Fruit fly (Drosophila melanogaster) whole organism, embryonic: ENCODE data around the gene Moe.

Source experiments
- Asciz ChIP-seq: fragments of 200-800 bp; sonication (Bioruptor generic); optimal IDR thresholded peaks from 2 replicates; lab custom pipeline; 2017; ENCODE audit warnings: missing biosample characterization, mild to moderate bottlenecking, missing genetic modification characterization, missing genetic modification reagents
- Awh ChIP-seq: fragments of 200-800 bp; sonication (Bioruptor generic); IDR thresholded peaks from 2 replicates; pipeline ENCODE4, ENCODE4 v1.3.6; 2022; ENCODE audit warnings: missing biosample characterization, missing genetic modification characterization
- Blimp-1 ChIP-seq: fragments of 200-800 bp; sonication (Bioruptor generic); optimal IDR thresholded peaks from 3 replicates; lab custom pipeline; 2018; ENCODE audit warnings: missing biosample characterization, missing genetic modification characterization, mild to moderate bottlenecking, moderate library complexity, missing genetic modification reagents
- CG11504 ChIP-seq: fragments of 200-800 bp; sonication (Bioruptor generic); optimal IDR thresholded peaks from 3 replicates; lab custom pipeline; 2019; ENCODE audit warnings: missing biosample characterization, mild to moderate bottlenecking, missing genetic modification characterization, moderate library complexity
- CG12299 ChIP-seq: fragments of 200-800 bp; sonication (Bioruptor generic); optimal IDR thresholded peaks from 2 replicates; lab custom pipeline; 2018; ENCODE audit warnings: missing biosample characterization, mild to moderate bottlenecking, missing genetic modification characterization
- CG12659 ChIP-seq: fragments of 200-800 bp; sonication (Bioruptor generic); optimal IDR thresholded peaks from 3 replicates; lab custom pipeline; 2017; ENCODE audit warnings: mild to moderate bottlenecking, missing biosample characterization, missing genetic modification reagents, missing genetic modification characterization
- CG14667 ChIP-seq: fragments of 200-800 bp; sonication (Bioruptor generic); IDR thresholded peaks from 2 replicates; pipeline ENCODE4 v1.3.6; 2022; ENCODE audit warnings: missing biosample characterization, missing genetic modification characterization
- CG14710 ChIP-seq: fragments of 200-800 bp; sonication (Bioruptor generic); optimal IDR thresholded peaks from 3 replicates; lab custom pipeline; 2019; ENCODE audit warnings: missing biosample characterization, mild to moderate bottlenecking, missing genetic modification characterization, moderate library complexity
- CG1647 ChIP-seq: fragments of 200-800 bp; sonication (Bioruptor generic); optimal IDR thresholded peaks from 3 replicates; lab custom pipeline; 2016; ENCODE audit warnings: missing biosample characterization, missing genetic modification characterization
- CG31441 ChIP-seq: fragments of 200-800 bp; sonication (Bioruptor generic); IDR thresholded peaks from 2 replicates; pipeline ENCODE4 v1.3.6; 2022; ENCODE audit warnings: missing biosample characterization, missing genetic modification characterization
- CG32772 ChIP-seq: fragments of 200-800 bp; sonication (Bioruptor generic); IDR thresholded peaks from 2 replicates; pipeline ENCODE4 v1.3.6; 2022; ENCODE audit warnings: missing biosample characterization, missing genetic modification characterization
- CG3407 ChIP-seq: fragments of 200-800 bp; sonication (Bioruptor generic); optimal IDR thresholded peaks from 2 replicates; lab custom pipeline; 2018; ENCODE audit warnings: missing biosample characterization, mild to moderate bottlenecking, missing genetic modification characterization
- CG34422 ChIP-seq: fragments of 200-800 bp; sonication (Bioruptor generic); IDR thresholded peaks from 3 replicates; pipeline ENCODE4 v1.3.6; 2022; ENCODE audit warnings: missing biosample characterization, missing genetic modification characterization
- CG43689 ChIP-seq: fragments of 200-800 bp; sonication (Bioruptor generic); IDR thresholded peaks from 2 replicates; pipeline ENCODE4 v1.3.6; 2022; ENCODE audit warnings: missing biosample characterization, missing genetic modification characterization
- CG4854 ChIP-seq: fragments of 200-800 bp; sonication (Bioruptor generic); optimal IDR thresholded peaks from 2 replicates; lab custom pipeline; 2016; ENCODE audit warnings: missing biosample characterization, missing genetic modification characterization, inconsistent platforms
- CG6683 ChIP-seq: fragments of 200-800 bp; sonication (Bioruptor generic); optimal IDR thresholded peaks from 2 replicates; lab custom pipeline; 2017; ENCODE audit warnings: missing biosample characterization, mild to moderate bottlenecking, missing genetic modification characterization, missing genetic modification reagents
- CG6791 ChIP-seq: fragments of 200-800 bp; sonication (Bioruptor generic); IDR thresholded peaks from 3 replicates; pipeline ENCODE4 v1.3.6; 2022; ENCODE audit warnings: missing biosample characterization, missing genetic modification characterization; ENCODE audit not compliant: partially characterized antibody
- CG6813 ChIP-seq: fragments of 200-800 bp; sonication (Bioruptor generic); optimal IDR thresholded peaks from 2 replicates; lab custom pipeline; 2017; ENCODE audit warnings: missing biosample characterization, missing genetic modification characterization, mild to moderate bottlenecking, moderate library complexity, missing genetic modification reagents
- CG7745 ChIP-seq: fragments of 200-800 bp; sonication (Bioruptor generic); optimal IDR thresholded peaks from 2 replicates; lab custom pipeline; 2018; ENCODE audit warnings: missing biosample characterization, mild to moderate bottlenecking, missing genetic modification characterization, moderate library complexity
- CrebB ChIP-seq: fragments of 200-800 bp; sonication (Bioruptor generic); optimal IDR thresholded peaks from 3 replicates; lab custom pipeline; 2018; ENCODE audit warnings: missing biosample characterization, mild to moderate bottlenecking, missing genetic modification characterization
- Dip2 ChIP-seq: fragments of 200-800 bp; sonication (Bioruptor generic); IDR thresholded peaks from 2 replicates; pipeline ENCODE4 v1.3.6; 2022; ENCODE audit warnings: missing biosample characterization, missing genetic modification characterization
- Fer3 ChIP-seq: fragments of 200-800 bp; sonication (Bioruptor generic); optimal IDR thresholded peaks from 2 replicates; lab custom pipeline; 2018; ENCODE audit warnings: missing biosample characterization, mild to moderate bottlenecking, missing genetic modification characterization, moderate library complexity
- Hey ChIP-seq: fragments of 200-800 bp; sonication (Bioruptor generic); optimal IDR thresholded peaks from 3 replicates; lab custom pipeline; 2018; ENCODE audit warnings: missing biosample characterization, mild to moderate bottlenecking, missing genetic modification characterization
- Kr ChIP-seq: fragments of 200-800 bp; sonication (Bioruptor generic); optimal IDR thresholded peaks from 2 replicates; lab custom pipeline; 2017; ENCODE audit warnings: missing biosample characterization, mild to moderate bottlenecking, missing genetic modification characterization
- Mad ChIP-seq: fragments of 200-800 bp; sonication (Bioruptor generic); optimal IDR thresholded peaks from 2 replicates; lab custom pipeline; 2016; ENCODE audit warnings: missing biosample characterization, missing genetic modification characterization
- Mes4 ChIP-seq: fragments of 200-800 bp; sonication (Bioruptor generic); optimal IDR thresholded peaks from 2 replicates; lab custom pipeline; 2016; ENCODE audit warnings: missing biosample characterization, missing genetic modification characterization
- Myb ChIP-seq: fragments of 200-800 bp; sonication (Bioruptor generic); optimal IDR thresholded peaks from 2 replicates; lab custom pipeline; 2016; ENCODE audit warnings: missing biosample characterization, missing genetic modification characterization
- Ssrp ChIP-seq: fragments of 200-800 bp; sonication (Bioruptor generic); optimal IDR thresholded peaks from 2 replicates; lab custom pipeline; 2018; ENCODE audit warnings: missing biosample characterization, mild to moderate bottlenecking, missing genetic modification characterization, moderate library complexity
- TFAM ChIP-seq: fragments of 200-800 bp; sonication (Bioruptor generic); optimal IDR thresholded peaks from 2 replicates; lab custom pipeline; 2017; ENCODE audit warnings: missing biosample characterization, missing genetic modification characterization, inconsistent platforms
- Tbp ChIP-seq: fragments of >200 bp; optimal IDR thresholded peaks from 2 replicates; lab custom pipeline; 2018; ENCODE audit warnings: missing biosample characterization, missing genetic modification characterization
- az2 ChIP-seq: fragments of 200-800 bp; sonication (Bioruptor generic); optimal IDR thresholded peaks from 3 replicates; lab custom pipeline; 2016; ENCODE audit warnings: missing biosample characterization, missing genetic modification characterization
- en ChIP-seq: fragments of 200-800 bp; sonication (Bioruptor generic); optimal IDR thresholded peaks from 2 replicates; lab custom pipeline; 2016; ENCODE audit warnings: missing biosample characterization, missing genetic modification characterization
- fu2 ChIP-seq: fragments of 200-800 bp; sonication (Bioruptor generic); optimal IDR thresholded peaks from 2 replicates; lab custom pipeline; 2016; ENCODE audit warnings: missing biosample characterization, missing genetic modification characterization
- grn ChIP-seq: fragments of 200-800 bp; sonication (Bioruptor generic); optimal IDR thresholded peaks from 3 replicates; lab custom pipeline; 2017; ENCODE audit warnings: missing biosample characterization, missing genetic modification characterization
- ham ChIP-seq: fragments of 200-800 bp; sonication (Bioruptor generic); IDR thresholded peaks from 2 replicates; pipeline ENCODE4 v1.3.6; 2022; ENCODE audit warnings: missing biosample characterization, missing genetic modification characterization
- hth ChIP-seq: fragments of >200 bp; optimal IDR thresholded peaks from 2 replicates; lab custom pipeline; 2017; ENCODE audit warnings: inconsistent platforms
- jing ChIP-seq: fragments of 200-800 bp; sonication (Bioruptor generic); optimal IDR thresholded peaks from 2 replicates; lab custom pipeline; 2018; ENCODE audit warnings: missing biosample characterization, mild to moderate bottlenecking, missing genetic modification characterization
- jumu ChIP-seq: fragments of 200-800 bp; sonication (Bioruptor generic); optimal IDR thresholded peaks from 3 replicates; lab custom pipeline; 2016; ENCODE audit warnings: missing biosample characterization, missing genetic modification characterization
- nau ChIP-seq: fragments of 200-800 bp; sonication (Bioruptor generic); optimal IDR thresholded peaks from 3 replicates; lab custom pipeline; 2017; ENCODE audit warnings: missing biosample characterization, mild to moderate bottlenecking, missing genetic modification characterization, missing genetic modification reagents
- onecut ChIP-seq: fragments of 200-800 bp; sonication (Bioruptor generic); IDR thresholded peaks from 2 replicates; pipeline ENCODE4 v1.3.6; 2022; ENCODE audit warnings: missing biosample characterization, missing genetic modification characterization
- psq ChIP-seq: fragments of 200-800 bp; sonication (Bioruptor generic); optimal IDR thresholded peaks from 2 replicates; lab custom pipeline; 2017; ENCODE audit warnings: missing biosample characterization, missing genetic modification characterization
- repo ChIP-seq: fragments of 200-800 bp; sonication (Bioruptor generic); optimal IDR thresholded peaks from 2 replicates; lab custom pipeline; 2016; ENCODE audit warnings: missing biosample characterization, missing genetic modification characterization
- ro ChIP-seq: fragments of 200-800 bp; sonication (Bioruptor generic); IDR thresholded peaks from 2 replicates; pipeline ENCODE4 v1.3.6; 2022; ENCODE audit warnings: missing biosample characterization, missing genetic modification characterization
- slou ChIP-seq: fragments of 200-800 bp; sonication (Bioruptor generic); optimal IDR thresholded peaks from 3 replicates; lab custom pipeline; 2016; ENCODE audit warnings: missing biosample characterization, missing genetic modification characterization
- tap ChIP-seq: fragments of 200-800 bp; optimal IDR thresholded peaks from 3 replicates; lab custom pipeline; 2019; ENCODE audit warnings: missing biosample characterization, mild to moderate bottlenecking, missing genetic modification characterization, moderate library complexity
- tgo ChIP-seq: fragments of 200-800 bp; sonication (Bioruptor generic); IDR thresholded peaks from 3 replicates; pipeline ENCODE4 v1.3.6; 2022; ENCODE audit warnings: missing biosample characterization, missing genetic modification characterization
- trh ChIP-seq: fragments of 200-800 bp; sonication (Bioruptor generic); optimal IDR thresholded peaks from 2 replicates; lab custom pipeline; 2016; ENCODE audit warnings: missing biosample characterization, missing genetic modification characterization
- tx ChIP-seq: fragments of 200-800 bp; sonication (Bioruptor generic); optimal IDR thresholded peaks from 2 replicates; lab custom pipeline; 2016; ENCODE audit warnings: missing biosample characterization, missing genetic modification characterization
- zen2 ChIP-seq: fragments of 200-800 bp; sonication (Bioruptor generic); IDR thresholded peaks from 3 replicates; pipeline ENCODE4 v1.3.6; 2022; ENCODE audit warnings: missing biosample characterization, missing genetic modification characterization; ENCODE audit not compliant: partially characterized antibody

Gene Moe

DNA sequence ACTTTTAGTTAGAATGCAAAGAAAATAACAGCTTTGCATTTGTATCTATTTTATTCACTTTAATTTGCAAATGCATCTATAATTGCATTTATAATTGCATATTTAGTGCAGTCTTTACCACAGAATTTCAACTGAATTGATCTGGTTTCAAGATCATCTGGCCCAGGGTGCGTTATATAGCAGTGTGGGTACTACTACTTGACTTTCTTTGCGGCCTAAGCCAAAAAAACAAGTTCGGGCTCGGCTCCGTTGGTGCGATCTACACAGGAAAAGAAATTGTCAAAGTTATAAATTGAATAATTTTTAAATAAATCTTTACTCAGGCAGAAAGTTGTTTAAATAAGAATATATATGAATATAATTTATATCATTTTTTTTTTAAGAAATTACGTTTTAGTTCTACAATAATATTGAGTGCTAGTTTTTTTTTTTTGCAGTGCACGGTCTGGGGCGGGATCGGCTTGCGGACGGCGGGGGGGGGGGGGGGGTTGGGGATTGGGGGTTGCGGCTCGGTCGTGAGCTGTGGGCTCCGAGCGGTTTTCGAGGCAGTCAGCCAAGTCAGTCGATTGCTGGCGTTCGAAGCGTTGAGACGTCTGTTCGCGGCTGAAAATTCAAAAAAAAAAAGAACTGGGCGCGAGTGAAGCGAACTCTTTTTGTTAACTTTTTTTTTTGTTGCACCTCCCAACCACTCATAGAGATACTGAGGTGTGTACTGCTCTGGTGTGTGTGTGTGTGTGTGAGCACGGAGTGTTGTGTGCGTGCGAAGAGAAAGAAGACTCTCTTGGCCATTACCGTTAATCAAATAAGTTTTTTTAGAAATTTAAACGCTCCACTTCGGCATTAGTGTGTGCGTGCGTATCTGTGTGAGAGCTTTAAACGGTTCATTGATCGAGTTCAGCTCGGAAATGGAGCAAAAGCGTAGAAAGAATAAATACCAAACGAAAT, 34.3 kb downstream of the Moe start (continued):
- peak; percentile 52 for TF ChIP-seq CG12299 (tag; lab: Kevin White, UChicago)
- TF ChIP-seq repo (GFP tag; lab: Kevin White, UChicago) = no peak
- TF ChIP-seq ro (GFP tag; lab: Robert Waterston, UW) = peak; percentile 60
- TF ChIP-seq Kr (GFP tag; lab: Kevin White, UChicago) = no peak
- no peak for TF ChIP-seq nau
- peak; percentile 75 for TF ChIP-seq Ssrp (tag; lab: Kevin White, UChicago)
- no peak for TF ChIP-seq zen2 (GFP tag; lab: Robert Waterston, UW)
- TF ChIP-seq CG1647 (GFP tag; lab: Kevin White, UChicago) = no peak
- TF ChIP-seq Hey (tag; lab: Kevin White, UChicago) = no peak
- no peak for TF ChIP-seq CG4854 (GFP tag; lab: Kevin White, UChicago)
- TF ChIP-seq en (GFP tag; lab: Kevin White, UChicago) = no peak
- TF ChIP-seq CG14710 (tag; lab: Kevin White, UChicago) = peak; percentile 78
- peak; percentile 77 for TF ChIP-seq Blimp-1 (GFP tag; lab: Kevin White, UChicago)
- no peak for TF ChIP-seq Mad (GFP tag; lab: Kevin White, UChicago)
- TF ChIP-seq CG6813 = peak; percentile 77
- peak; percentile 92 for TF ChIP-seq CG11504 (tag; lab: Kevin White, UChicago)
- no peak for TF ChIP-seq TFAM (GFP tag; lab: Kevin White, UChicago)
- no peak for TF ChIP-seq fu2 (GFP tag; lab: Kevin White, UChicago)
- TF ChIP-seq slou = peak; percentile 15
- TF ChIP-seq tx (GFP tag; lab: Kevin White, UChicago) = peak; percentile 15
- TF ChIP-seq az2 (GFP tag; lab: Kevin White, UChicago) = peak; percentile 60
- TF ChIP-seq CG6683 = peak; percentile 70
- peak; percentile 82 for TF ChIP-seq tgo (GFP tag; lab: Robert Waterston, UW)
- peak; percentile 68 for TF ChIP-seq grn (GFP tag; lab: Kevin White, UChicago)
- no peak for TF ChIP-seq CG7745 (tag; lab: Kevin White, UChicago)
- no peak for TF ChIP-seq CG6791 (GFP tag; lab: Robert Waterston, UW)
- TF ChIP-seq CG32772 (GFP tag; lab: Robert Waterston, UW) = peak; percentile 76
- peak; percentile 76 for TF ChIP-seq onecut (GFP tag; lab: Robert Waterston, UW)
- peak; percentile 20; the same call in 1 of the 2 replicates for TF ChIP-seq ham (GFP tag; lab: Robert Waterston, UW)
- TF ChIP-seq Mes4 (GFP tag; lab: Kevin White, UChicago) = no peak
- TF ChIP-seq jing (GFP tag; lab: Kevin White, UChicago) = no peak
- peak; percentile 82 for TF ChIP-seq CG14667 (GFP tag; lab: Robert Waterston, UW)
- TF ChIP-seq trh (GFP tag; lab: Kevin White, UChicago) = peak; percentile 40
- peak; percentile 82 for TF ChIP-seq Asciz (GFP tag; lab: Kevin White, UChicago)
- TF ChIP-seq Awh = peak; percentile 81
- peak; percentile 44; the same call in 1 of the 2 replicates for TF ChIP-seq CG43689
- peak; percentile 16 for TF ChIP-seq Myb
- TF ChIP-seq jumu = peak; percentile 16
- peak; percentile 54 for TF ChIP-seq CrebB (tag; lab: Kevin White, UChicago)
- TF ChIP-seq hth (lab: Kevin White, UChicago) = no peak
- peak; percentile 81 for TF ChIP-seq CG31441
- peak; percentile 63 for TF ChIP-seq CG3407 (GFP tag; lab: Kevin White, UChicago)
- peak; percentile 82 for TF ChIP-seq CG12659 (GFP tag; lab: Kevin White, UChicago)
- TF ChIP-seq Fer3 (tag; lab: Kevin White, UChicago) = peak; percentile 80
- TF ChIP-seq Tbp (GFP tag; lab: Kevin White, UChicago) = no peak
- no peak for TF ChIP-seq psq (GFP tag; lab: Kevin White, UChicago)
- TF ChIP-seq Dip2 (GFP tag; lab: Robert Waterston, UW) = no peak
- TF ChIP-seq CG34422 = peak; percentile 81; the same call in 2 of the 3 replicates
- TF ChIP-seq tap (tag; lab: Kevin White, UChicago) = peak; percentile 65
